Fruit fly (Drosophila melanogaster): ENCODE data around the gene mthl10.

Gene mthl10

dm6 chr3L:346656-347640 lies 4.2 kb upstream of the mthl10 start, which contains the start of gene mth (continued):
- TF ChIP-seq CG33213 (GFP tag; optimal IDR thresholded peaks at IDR 0.05): peak; percentile 6
- peak; percentile 33 for TF ChIP-seq luna (GFP tag; optimal IDR thresholded peaks at IDR 0.05)
- no peak for TF ChIP-seq Mrtf (GFP tag; IDR thresholded peaks at IDR 0.05)
- TF ChIP-seq wor (GFP tag; IDR thresholded peaks at IDR 0.05): peak; percentile 30; the same call in 1 of the 2 replicates
- TF ChIP-seq CG2202 (tag; optimal IDR thresholded peaks at IDR 0.05): no peak
- peak; percentile 62; the same call in 2 of the 3 replicates for TF ChIP-seq CG17361 (GFP tag; IDR thresholded peaks at IDR 0.05)
- no peak for TF ChIP-seq CrebB (tag; optimal IDR thresholded peaks at IDR 0.05)
- 0 out of 2 replicates have a peak, but pooled peaks have one; percentile 25 for TF ChIP-seq lmd (GFP tag; IDR thresholded peaks at IDR 0.05)
- TF ChIP-seq ind (GFP tag; optimal IDR thresholded peaks at IDR 0.05): peak; percentile 35
- TF ChIP-seq Hr51 (GFP tag; optimal IDR thresholded peaks at IDR 0.05): peak in 1 of 2 experiments; percentile 43
- peak; percentile 34 for TF ChIP-seq YL-1 (GFP tag; optimal IDR thresholded peaks at IDR 0.05)
- no peak for TF ChIP-seq Fer1 (GFP tag; optimal IDR thresholded peaks at IDR 0.05)
- TF ChIP-seq Dp (GFP tag; optimal IDR thresholded peaks at IDR 0.05): peak; percentile 33
- TF ChIP-seq CG2712 (tag; optimal IDR thresholded peaks at IDR 0.05): peak; percentile 61
- no peak for TF ChIP-seq CG1233 (GFP tag; optimal IDR thresholded peaks at IDR 0.05)
- no peak for TF ChIP-seq nau (GFP tag; optimal IDR thresholded peaks at IDR 0.05)
- TF ChIP-seq bab2 (GFP tag; optimal IDR thresholded peaks at IDR 0.05): peak; percentile 5
- no peak for TF ChIP-seq H2.0 (GFP tag; IDR thresholded peaks at IDR 0.05)
- TF ChIP-seq CG12071 (GFP tag; optimal IDR thresholded peaks at IDR 0.05): no peak
- TF ChIP-seq CG9727 (GFP tag; optimal IDR thresholded peaks at IDR 0.05): peak; percentile 75
- no peak for TF ChIP-seq CG11695 (GFP tag; IDR thresholded peaks at IDR 0.05)
- no peak for TF ChIP-seq ap (GFP tag; IDR thresholded peaks at IDR 0.05)
- peak; percentile 48 for TF ChIP-seq CG12104 (GFP tag; optimal IDR thresholded peaks at IDR 0.05)
- peak; percentile 96 for TF ChIP-seq CG6791 (GFP tag; IDR thresholded peaks at IDR 0.05; ENCODE audit: partially characterized antibody)
- no peak for TF ChIP-seq fd64A (GFP tag; optimal IDR thresholded peaks at IDR 0.05)
- TF ChIP-seq CG43689 (GFP tag; IDR thresholded peaks at IDR 0.05): no peak
- TF ChIP-seq NC2α (GFP tag; optimal IDR thresholded peaks at IDR 0.05): peak; percentile 33
- TF ChIP-seq CG9215 (GFP tag; IDR thresholded peaks at IDR 0.05): no peak; the same call in 1 of the 2 replicates
- peak; percentile 26 for TF ChIP-seq jumu (GFP tag; optimal IDR thresholded peaks at IDR 0.05)
- peak; percentile 56 for TF ChIP-seq al (GFP tag; IDR thresholded peaks at IDR 0.05)
- peak; percentile 10 for TF ChIP-seq CG10431 (GFP tag; optimal IDR thresholded peaks at IDR 0.05)
- TF ChIP-seq CG15601 (tag; optimal IDR thresholded peaks at IDR 0.05): peak; percentile 67
- no peak for TF ChIP-seq CG12299 (tag; optimal IDR thresholded peaks at IDR 0.05)
- no peak for TF ChIP-seq TFAM (GFP tag; optimal IDR thresholded peaks at IDR 0.05)
- TF ChIP-seq CG17912 (GFP tag; optimal IDR thresholded peaks at IDR 0.05): no peak
- TF ChIP-seq ATbp (GFP tag; optimal IDR thresholded peaks at IDR 0.05): no peak
- TF ChIP-seq CG4282 (GFP tag; optimal IDR thresholded peaks at IDR 0.05): no peak
- TF ChIP-seq CG9876 (GFP tag; optimal IDR thresholded peaks at IDR 0.05): no peak
- TF ChIP-seq pros (GFP tag; optimal IDR thresholded peaks at IDR 0.05): no peak
- peak; percentile 100 for TF ChIP-seq sna (GFP tag; IDR thresholded peaks at IDR 0.05; ENCODE audit: partially characterized antibody)
- peak; percentile 96 for TF ChIP-seq zen2 (GFP tag; IDR thresholded peaks at IDR 0.05; ENCODE audit: partially characterized antibody)
- peak; percentile 64 for TF ChIP-seq MESR4 (GFP tag; optimal IDR thresholded peaks at IDR 0.05)
- no peak for TF ChIP-seq CG10147 (GFP tag; optimal IDR thresholded peaks at IDR 0.05)
- TF ChIP-seq prd (optimal IDR thresholded peaks at IDR 0.05): no peak
- peak; percentile 63 for TF ChIP-seq prd (GFP tag; IDR thresholded peaks at IDR 0.05)
- peak; percentile 94 for TF ChIP-seq bbx (GFP tag; IDR thresholded peaks at IDR 0.05; ENCODE audit: partially characterized antibody)
- TF ChIP-seq Nf-YC (tag; optimal IDR thresholded peaks at IDR 0.05): peak; percentile 24
- TF ChIP-seq Aef1 (GFP tag; IDR thresholded peaks at IDR 0.05): no peak; the same call in 2 of the 3 replicates
